Worm (Caenorhabditis elegans) whole organism, mixed stage, embryonic: Measurements from ENCODE around the gene F31E9.6.

Source experiments
- elt-3 ChIP-seq: fragments of 150-350 bp; optimal IDR thresholded peaks from 2 replicates; lab custom pipeline; 2014; ENCODE audit warnings: missing biosample characterization, missing genetic modification characterization
- flh-1 ChIP-seq: fragments of 200-800 bp; sonication (Bioruptor generic); optimal IDR thresholded peaks from 2 replicates; lab custom pipeline; 2018; ENCODE audit warnings: mild to moderate bottlenecking, missing genetic modification characterization, moderate library complexity, missing compliant biosample characterization
- lin-32 ChIP-seq: fragments of 200-800 bp; sonication (Bioruptor generic); optimal IDR thresholded peaks from 2 replicates; lab custom pipeline; 2018; ENCODE audit warnings: mild to moderate bottlenecking, missing genetic modification characterization, missing compliant biosample characterization
- lsy-2 ChIP-seq: fragments of 150-350 bp; optimal IDR thresholded peaks from 2 replicates; lab custom pipeline; 2014; ENCODE audit warnings: missing biosample characterization, missing genetic modification characterization
- mep-1 ChIP-seq: fragments of 150-350 bp; optimal IDR thresholded peaks from 2 replicates; lab custom pipeline; 2017; ENCODE audit warnings: missing biosample characterization, missing genetic modification reagents, missing genetic modification characterization, inconsistent platforms
- nhr-237 ChIP-seq: fragments of 150-350 bp; optimal IDR thresholded peaks from 2 replicates; lab custom pipeline; 2014; ENCODE audit warnings: missing biosample characterization, missing genetic modification characterization
- nhr-28 ChIP-seq: fragments of 150-350 bp; optimal IDR thresholded peaks from 2 replicates; lab custom pipeline; 2014; ENCODE audit warnings: missing biosample characterization, missing genetic modification characterization
- nhr-76 ChIP-seq: sonication (generic microtip); optimal IDR thresholded peaks from 2 replicates; lab custom pipeline; 2017; ENCODE audit warnings: missing biosample characterization, missing genetic modification characterization
- pha-4 ChIP-seq: fragments of 150-350 bp; optimal IDR thresholded peaks from 2 replicates; lab custom pipeline; 2018; ENCODE audit warnings: missing biosample characterization, missing genetic modification reagents, missing genetic modification characterization
- snpc-4 ChIP-seq: fragments of 150-350 bp; optimal IDR thresholded peaks from 2 replicates; lab custom pipeline; 2014; ENCODE audit warnings: missing biosample characterization, missing genetic modification characterization
- unc-39 ChIP-seq: fragments of 150-350 bp; optimal IDR thresholded peaks from 2 replicates; lab custom pipeline; 2014; ENCODE audit warnings: missing biosample characterization, missing genetic modification characterization
- unc-62 ChIP-seq: fragments of 150-350 bp; optimal IDR thresholded peaks from 2 replicates; lab custom pipeline; 2014; ENCODE audit warnings: missing biosample characterization, missing genetic modification reagents, missing genetic modification characterization
- ztf-11 ChIP-seq: fragments of 150-350 bp; optimal IDR thresholded peaks from 2 replicates; lab custom pipeline; 2014; ENCODE audit warnings: missing biosample characterization, missing genetic modification characterization

DNA sequence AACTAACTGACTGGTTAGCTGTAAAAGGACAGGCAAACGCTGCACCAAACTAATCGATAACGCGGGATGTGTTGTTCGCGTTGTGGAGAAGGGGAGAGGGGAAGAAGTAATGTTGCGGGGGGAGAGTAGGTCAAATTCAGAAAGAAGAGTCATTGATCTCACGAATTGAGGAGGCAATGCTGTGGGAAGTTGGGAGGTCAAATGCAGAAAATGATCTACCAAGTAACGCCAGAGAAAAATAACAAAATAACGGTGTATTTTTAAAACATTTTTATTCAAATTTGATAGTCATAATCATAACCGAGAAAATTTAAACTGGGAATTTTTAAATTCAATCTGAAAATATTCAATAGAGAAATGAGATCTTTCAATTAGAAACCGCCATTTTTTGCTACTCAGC is 35.1 kb upstream of the F31E9.6 start, which contains the start of gene lsy-27:
- TF ChIP-seq lin-32 (no peak), lsy-2 (tag; lab: Kevin White, UChicago) (no peak), unc-39 (no peak), ztf-11 (tag; lab: Kevin White, UChicago) (no peak), nhr-28 (no peak), unc-62 (no peak), flh-1 (GFP tag; lab: Kevin White, UChicago) (no peak), snpc-4 (tag; lab: Kevin White, UChicago) (no peak), pha-4 (tag; lab: Kevin White, UChicago) (no peak), elt-3 (tag; lab: Kevin White, UChicago) (no peak), nhr-76 (no peak), nhr-237 (tag; lab: Kevin White, UChicago) (no peak), mep-1 (tag; lab: Kevin White, UChicago) (no peak)
